Fruit fly (Drosophila melanogaster) whole organism, embryonic: Measurements from ENCODE around the gene CG10211.

ENCODE experiments used
- Bgb ChIP-seq: fragments of 200-800 bp; sonication (Bioruptor generic); IDR thresholded peaks from 2 replicates; pipeline ENCODE4 v1.3.6; 2022; ENCODE audit warnings: missing biosample characterization, missing genetic modification characterization; ENCODE audit not compliant: partially characterized antibody
- CG10209 ChIP-seq: fragments of 200-800 bp; sonication (Bioruptor generic); optimal IDR thresholded peaks from 3 replicates; lab custom pipeline; 2017; ENCODE audit warnings: missing biosample characterization, mild to moderate bottlenecking, missing genetic modification characterization, missing genetic modification reagents
- CG11504 ChIP-seq: fragments of 200-800 bp; sonication (Bioruptor generic); optimal IDR thresholded peaks from 3 replicates; lab custom pipeline; 2019; ENCODE audit warnings: missing biosample characterization, mild to moderate bottlenecking, missing genetic modification characterization, moderate library complexity
- CG12104 ChIP-seq: fragments of 200-800 bp; sonication (Bioruptor generic); optimal IDR thresholded peaks from 3 replicates; lab custom pipeline; 2016; ENCODE audit warnings: missing biosample characterization, missing genetic modification characterization
- CG12391 ChIP-seq: fragments of 200-800 bp; sonication (Bioruptor generic); optimal IDR thresholded peaks from 3 replicates; lab custom pipeline; 2018; ENCODE audit warnings: missing biosample characterization, mild to moderate bottlenecking, missing genetic modification characterization, moderate library complexity
- CG13296 ChIP-seq: fragments of 200-800 bp; sonication (Bioruptor generic); optimal IDR thresholded peaks from 3 replicates; lab custom pipeline; 2018; ENCODE audit warnings: missing biosample characterization, mild to moderate bottlenecking, missing genetic modification characterization
- CG15479 ChIP-seq: fragments of 200-800 bp; sonication (Bioruptor generic); optimal IDR thresholded peaks from 3 replicates; lab custom pipeline; 2019; ENCODE audit warnings: missing biosample characterization, mild to moderate bottlenecking, missing genetic modification characterization, moderate library complexity
- CG16813 ChIP-seq: fragments of 200-800 bp; sonication (Bioruptor generic); IDR thresholded peaks from 3 replicates; pipeline ENCODE4 v1.3.6; 2022; ENCODE audit warnings: missing biosample characterization, missing genetic modification characterization; ENCODE audit not compliant: partially characterized antibody
- CG17328 ChIP-seq: fragments of 200-800 bp; sonication (Bioruptor generic); IDR thresholded peaks from 2 replicates; pipeline ENCODE4 v1.3.6; 2022; ENCODE audit warnings: missing biosample characterization, missing genetic modification characterization
- CG17802 ChIP-seq: fragments of 200-800 bp; sonication (Bioruptor generic); optimal IDR thresholded peaks from 2 replicates; lab custom pipeline; 2018; ENCODE audit warnings: missing biosample characterization, mild to moderate bottlenecking, missing genetic modification characterization, moderate library complexity
- CG17829 ChIP-seq: fragments of 200-800 bp; optimal IDR thresholded peaks from 2 replicates; lab custom pipeline; 2019; ENCODE audit warnings: missing biosample characterization, mild to moderate bottlenecking, missing genetic modification characterization, moderate library complexity
- CG18262 ChIP-seq: fragments of 200-800 bp; optimal IDR thresholded peaks from 3 replicates; lab custom pipeline; 2019; ENCODE audit warnings: missing biosample characterization, mild to moderate bottlenecking, missing genetic modification characterization, moderate library complexity
- CG2120 ChIP-seq: fragments of 200-800 bp; sonication (Bioruptor generic); optimal IDR thresholded peaks from 3 replicates; lab custom pipeline; 2016; ENCODE audit warnings: missing biosample characterization, missing genetic modification characterization
- CG30403 ChIP-seq: fragments of 200-800 bp; sonication (Bioruptor generic); optimal IDR thresholded peaks from 3 replicates; lab custom pipeline; 2016; ENCODE audit warnings: missing biosample characterization, missing genetic modification characterization
- CG31441 ChIP-seq: fragments of 200-800 bp; sonication (Bioruptor generic); IDR thresholded peaks from 2 replicates; pipeline ENCODE4 v1.3.6; 2022; ENCODE audit warnings: missing biosample characterization, missing genetic modification characterization
- CG34422 ChIP-seq: fragments of 200-800 bp; sonication (Bioruptor generic); IDR thresholded peaks from 3 replicates; pipeline ENCODE4 v1.3.6; 2022; ENCODE audit warnings: missing biosample characterization, missing genetic modification characterization
- CG4730 ChIP-seq: fragments of 200-800 bp; sonication (Bioruptor generic); IDR thresholded peaks from 2 replicates; pipeline ENCODE4 v1.3.6; 2022; ENCODE audit warnings: missing biosample characterization, missing genetic modification characterization
- CG7556 ChIP-seq: fragments of 200-800 bp; sonication (Bioruptor generic); optimal IDR thresholded peaks from 2 replicates; lab custom pipeline; 2017; ENCODE audit warnings: missing biosample characterization, mild to moderate bottlenecking, missing genetic modification characterization
- CG8290 ChIP-seq, 3 experiments: fragments of 200-800 bp; sonication (Bioruptor generic); optimal IDR thresholded peaks; 2 replicates each; lab custom pipeline; 2016 to 2019; ENCODE audit warnings: missing biosample characterization in 3 of 3, missing genetic modification characterization in 3 of 3, mild to moderate bottlenecking in 2 of 3, moderate library complexity in 1 of 3
- CG8478 ChIP-seq: fragments of >200 bp; optimal IDR thresholded peaks from 2 replicates; lab custom pipeline; 2018
- CG9727 ChIP-seq: fragments of 200-800 bp; sonication (Bioruptor generic); optimal IDR thresholded peaks from 3 replicates; lab custom pipeline; 2017; ENCODE audit warnings: missing biosample characterization, mild to moderate bottlenecking, missing genetic modification characterization
- CG9817 ChIP-seq: fragments of 200-800 bp; sonication (Bioruptor generic); optimal IDR thresholded peaks from 2 replicates; lab custom pipeline; 2018; ENCODE audit warnings: missing biosample characterization, mild to moderate bottlenecking, missing genetic modification characterization, moderate library complexity
- Doc3 ChIP-seq: fragments of 200-800 bp; sonication (Bioruptor generic); IDR thresholded peaks from 3 replicates; pipeline ENCODE4 v1.3.6; 2022; ENCODE audit warnings: missing biosample characterization, missing genetic modification characterization; ENCODE audit not compliant: partially characterized antibody
- E2f2 ChIP-seq: fragments of 200-800 bp; sonication (Bioruptor generic); IDR thresholded peaks from 2 replicates; pipeline ENCODE4 v1.3.6; 2022; ENCODE audit warnings: missing biosample characterization, missing genetic modification characterization
- Eip74EF ChIP-seq, 2 experiments: fragments of 200-800 bp in 1 of 2; fragments of >200 bp in 1 of 2; sonication (Bioruptor generic) in 1 of 2; optimal IDR thresholded peaks; 2 replicates each; lab custom pipeline; 2017 to 2019; ENCODE audit warnings: missing biosample characterization in 2 of 2, missing genetic modification characterization in 2 of 2, mild to moderate bottlenecking in 1 of 2, moderate library complexity in 1 of 2
- Fer2 ChIP-seq: fragments of 200-800 bp; sonication (Bioruptor generic); optimal IDR thresholded peaks from 2 replicates; lab custom pipeline; 2018; ENCODE audit warnings: missing biosample characterization, mild to moderate bottlenecking, missing genetic modification characterization, moderate library complexity
- HmgZ ChIP-seq: fragments of 200-800 bp; sonication (Bioruptor generic); optimal IDR thresholded peaks from 2 replicates; lab custom pipeline; 2018; ENCODE audit warnings: missing biosample characterization, mild to moderate bottlenecking, missing genetic modification characterization
- Hsf ChIP-seq: fragments of 200-800 bp; sonication (Bioruptor generic); optimal IDR thresholded peaks from 3 replicates; lab custom pipeline; 2016; ENCODE audit warnings: missing biosample characterization, missing genetic modification characterization
- Six4 ChIP-seq: fragments of 200-800 bp; sonication (Bioruptor generic); optimal IDR thresholded peaks from 2 replicates; lab custom pipeline; 2016; ENCODE audit warnings: missing biosample characterization, missing genetic modification characterization
- Trl ChIP-seq, 3 experiments: fragments of >200 bp in 2 of 3; fragments of 200-800 bp in 1 of 3; sonication (Bioruptor generic) in 1 of 3; optimal IDR thresholded peaks; 2 replicates in 1 of 3; 3 replicates in 2 of 3; lab custom pipeline; 2016 to 2017; ENCODE audit warnings: missing biosample characterization in 1 of 3, missing genetic modification characterization in 1 of 3
- ap ChIP-seq: fragments of 200-800 bp; sonication (Bioruptor generic); IDR thresholded peaks from 2 replicates; pipeline ENCODE4 v1.3.6; 2022; ENCODE audit warnings: missing biosample characterization, missing genetic modification characterization
- chif ChIP-seq, 2 experiments: fragments of 200-800 bp; sonication (Bioruptor generic); optimal IDR thresholded peaks; 3 replicates each; lab custom pipeline; 2016; ENCODE audit warnings: missing biosample characterization in 2 of 2, missing genetic modification characterization in 2 of 2
- ci ChIP-seq: fragments of 200-800 bp; sonication (Bioruptor generic); IDR thresholded peaks from 3 replicates; pipeline ENCODE4 v1.3.6; 2022; ENCODE audit warnings: missing biosample characterization, missing genetic modification characterization
- dan ChIP-seq: fragments of 200-800 bp; sonication (Bioruptor generic); IDR thresholded peaks from 2 replicates; pipeline ENCODE4 v1.3.6; 2022; ENCODE audit warnings: missing biosample characterization, missing genetic modification characterization
- dati ChIP-seq: fragments of 200-800 bp; sonication (Bioruptor generic); IDR thresholded peaks from 2 replicates; pipeline ENCODE4 v1.3.6; 2022; ENCODE audit warnings: missing biosample characterization, missing genetic modification characterization
- emc ChIP-seq: fragments of 200-800 bp; sonication (Bioruptor generic); optimal IDR thresholded peaks from 2 replicates; lab custom pipeline; 2016; ENCODE audit warnings: missing biosample characterization, missing genetic modification characterization
- fru ChIP-seq: fragments of >200 bp; optimal IDR thresholded peaks from 2 replicates; lab custom pipeline; 2017
- grn ChIP-seq: fragments of 200-800 bp; sonication (Bioruptor generic); optimal IDR thresholded peaks from 3 replicates; lab custom pipeline; 2017; ENCODE audit warnings: missing biosample characterization, missing genetic modification characterization
- gsb-n ChIP-seq: fragments of 200-800 bp; sonication (Bioruptor generic); optimal IDR thresholded peaks from 3 replicates; lab custom pipeline; 2018; ENCODE audit warnings: missing biosample characterization, mild to moderate bottlenecking, missing genetic modification characterization
- knrl ChIP-seq: fragments of 200-800 bp; sonication (Bioruptor generic); IDR thresholded peaks from 3 replicates; pipeline ENCODE4 v1.3.6; 2022; ENCODE audit warnings: missing biosample characterization, missing genetic modification characterization; ENCODE audit not compliant: partially characterized antibody
- onecut ChIP-seq: fragments of 200-800 bp; sonication (Bioruptor generic); IDR thresholded peaks from 2 replicates; pipeline ENCODE4 v1.3.6; 2022; ENCODE audit warnings: missing biosample characterization, missing genetic modification characterization
- org-1 ChIP-seq: fragments of 200-800 bp; sonication (Bioruptor generic); optimal IDR thresholded peaks from 2 replicates; lab custom pipeline; 2017; ENCODE audit warnings: missing biosample characterization, missing genetic modification characterization
- phol ChIP-seq: fragments of 200-800 bp; sonication (Bioruptor generic); optimal IDR thresholded peaks from 3 replicates; lab custom pipeline; 2018; ENCODE audit warnings: missing biosample characterization, mild to moderate bottlenecking, missing genetic modification characterization, moderate library complexity
- sc ChIP-seq, 3 experiments: fragments of >200 bp in 2 of 3; fragments of 200-800 bp in 1 of 3; sonication (Bioruptor generic) in 1 of 3; optimal IDR thresholded peaks; 2 replicates in 2 of 3; 3 replicates in 1 of 3; lab custom pipeline; 2017; ENCODE audit warnings: mild to moderate bottlenecking in 1 of 3, missing biosample characterization in 1 of 3, missing genetic modification characterization in 1 of 3, missing genetic modification reagents in 1 of 3
- slbo ChIP-seq: fragments of 200-800 bp; sonication (Bioruptor generic); IDR thresholded peaks from 2 replicates; pipeline ENCODE4 v1.3.6; 2022; ENCODE audit warnings: missing biosample characterization, missing genetic modification characterization
- sob ChIP-seq: fragments of 200-800 bp; sonication (Bioruptor generic); IDR thresholded peaks from 2 replicates; pipeline ENCODE4 v1.3.6; 2022; ENCODE audit warnings: missing biosample characterization, missing genetic modification characterization
- tio ChIP-seq: fragments of 200-800 bp; sonication (Bioruptor generic); optimal IDR thresholded peaks from 2 replicates; lab custom pipeline; 2017; ENCODE audit warnings: missing biosample characterization, missing genetic modification characterization, inconsistent platforms
- zf30C ChIP-seq: fragments of 200-800 bp; sonication (Bioruptor generic); optimal IDR thresholded peaks from 3 replicates; lab custom pipeline; 2018; ENCODE audit warnings: missing biosample characterization, mild to moderate bottlenecking, missing genetic modification characterization

The CG10211 gene

dm6 chr2L:18566235-18567158 is 49.2 kb downstream of the CG10211 start (continued):
- TF ChIP-seq HmgZ (tag; lab: Kevin White, UChicago) (no peak), CG31441 (GFP tag; lab: Robert Waterston, UW) (peak; percentile 41; the same call in 1 of the 2 replicates), ci (GFP tag; lab: Robert Waterston, UW) (no peak), CG17802 (tag; lab: Kevin White, UChicago) (no peak), grn (GFP tag; lab: Kevin White, UChicago) (peak; percentile 43), emc (no peak), CG4730 (no peak), tio (GFP tag; lab: Kevin White, UChicago) (peak; percentile 35), gsb-n (tag; lab: Kevin White, UChicago) (peak; percentile 5), CG2120 (GFP tag; lab: Kevin White, UChicago) (peak; percentile 59), CG18262 (peak; percentile 54), fru (lab: Kevin White, UChicago) (no peak), CG9727 (peak; percentile 52), CG12391 (tag; lab: Kevin White, UChicago) (peak; percentile 51), CG8290 (GFP tag; optimal IDR thresholded peaks at IDR 0.05; lab: Kevin White, UChicago) (no peak), CG8290 (tag; optimal IDR thresholded peaks at IDR 0.05; lab: Kevin White, UChicago) (peak in 1 of 2 experiments; percentile 7), CG11504 (tag; lab: Kevin White, UChicago) (peak; percentile 41), Doc3 (GFP tag; lab: Robert Waterston, UW) (no peak), slbo (GFP tag; lab: Robert Waterston, UW) (peak; percentile 28; the same call in 1 of the 2 replicates), Hsf (peak; percentile 26), knrl (0 out of 3 replicates have a peak, but pooled peaks have one; percentile 38), Bgb (peak; percentile 47; the same call in 1 of the 2 replicates), ap (GFP tag; lab: Robert Waterston, UW) (no peak), sc (optimal IDR thresholded peaks at IDR 0.05; lab: Kevin White, UChicago) (no peak), sc (GFP tag; optimal IDR thresholded peaks at IDR 0.05; lab: Kevin White, UChicago) (peak; percentile 20), zf30C (GFP tag; lab: Kevin White, UChicago) (peak; percentile 46), org-1 (GFP tag; lab: Kevin White, UChicago) (peak; percentile 47), phol (tag; lab: Kevin White, UChicago) (peak; percentile 3), Six4 (GFP tag; lab: Kevin White, UChicago) (no peak), CG30403 (peak; percentile 46), Fer2 (tag; lab: Kevin White, UChicago) (no peak), dati (GFP tag; lab: Robert Waterston, UW) (no peak), CG34422 (GFP tag; lab: Robert Waterston, UW) (0 out of 3 replicates have a peak, but pooled peaks have one; percentile 15), chif (GFP tag; optimal IDR thresholded peaks at IDR 0.05; lab: Kevin White, UChicago) (peak in 1 of 2 experiments; percentile 13)
- TF ChIP-seq, all 482 proteins: peak for 123

dm6 chr2L:18567563-18567962 is 50.3 kb downstream of the CG10211 start:
- TF ChIP-seq Trl (optimal IDR thresholded peaks at IDR 0.05; lab: Kevin White, UChicago): no peak
- peak; percentile 62 for TF ChIP-seq Trl (GFP tag; optimal IDR thresholded peaks at IDR 0.05; lab: Kevin White, UChicago)
- peak; percentile 17 for TF ChIP-seq CG7556 (GFP tag; lab: Kevin White, UChicago)
- TF ChIP-seq E2f2 (GFP tag; lab: Robert Waterston, UW): peak; percentile 34; the same call in 1 of the 2 replicates
- no peak for TF ChIP-seq CG12104
- TF ChIP-seq CG17829: no peak
- no peak for TF ChIP-seq onecut (GFP tag; lab: Robert Waterston, UW)
- TF ChIP-seq Eip74EF (GFP tag; optimal IDR thresholded peaks at IDR 0.05; lab: Kevin White, UChicago): no peak
- TF ChIP-seq dan (GFP tag; lab: Robert Waterston, UW): no peak
- no peak for TF ChIP-seq dati (GFP tag; lab: Robert Waterston, UW)
- no peak for TF ChIP-seq CG17328 (GFP tag; lab: Robert Waterston, UW)
- no peak for TF ChIP-seq CG16813 (GFP tag; lab: Robert Waterston, UW)
- peak; percentile 53 for TF ChIP-seq tio (GFP tag; lab: Kevin White, UChicago)
- TF ChIP-seq CG8478: no peak
- peak; percentile 55 for TF ChIP-seq CG10209 (GFP tag; lab: Kevin White, UChicago)
- TF ChIP-seq sob: peak; percentile 70; the same call in 1 of the 2 replicates
- TF ChIP-seq CG9817 (tag; lab: Kevin White, UChicago): peak; percentile 37
- no peak for TF ChIP-seq CG15479 (GFP tag; lab: Kevin White, UChicago)
- peak; percentile 56 for TF ChIP-seq CG13296 (GFP tag; lab: Kevin White, UChicago)
